Worm (Caenorhabditis elegans) whole organism, L1 larva: ENCODE measurements around the gene T06C12.14.

Source experiments
- C16A3.4 ChIP-seq: fragments of 150-350 bp; optimal IDR thresholded peaks from 2 replicates; lab custom pipeline; 2014; ENCODE audit warnings: missing biosample characterization, missing genetic modification characterization
- efl-1 ChIP-seq, 4 experiments: fragments of 150-350 bp; optimal IDR thresholded peaks in 3 of 4; peaks in 1 of 4; 1 replicate in 1 of 4; 2 replicates in 3 of 4; lab custom pipeline; 2014; ENCODE audit warnings: missing biosample characterization in 2 of 4, missing genetic modification characterization in 2 of 4, missing genetic modification reagents in 2 of 4
- egl-27 ChIP-seq, 2 experiments: fragments of 150-350 bp in 1 of 2; sonication (generic microtip); optimal IDR thresholded peaks; 3 replicates each; lab custom pipeline; 2017 to 2018; ENCODE audit warnings: missing biosample characterization in 2 of 2, missing genetic modification characterization in 2 of 2, missing genetic modification reagents in 2 of 2
- fos-1 ChIP-seq: fragments of 150-350 bp; optimal IDR thresholded peaks from 2 replicates; lab custom pipeline; 2014; ENCODE audit warnings: missing biosample characterization, missing genetic modification characterization
- lin-13 ChIP-seq: fragments of 150-350 bp; optimal IDR thresholded peaks from 2 replicates; lab custom pipeline; 2014; ENCODE audit warnings: missing biosample characterization, missing genetic modification reagents, missing genetic modification characterization
- lsy-2 ChIP-seq, 2 experiments: fragments of 150-350 bp; optimal IDR thresholded peaks; 2 replicates each; lab custom pipeline; 2014; ENCODE audit warnings: missing biosample characterization in 2 of 2, missing genetic modification characterization in 2 of 2
- nhr-12 ChIP-seq: sonication (generic microtip); optimal IDR thresholded peaks from 2 replicates; lab custom pipeline; 2017; ENCODE audit warnings: missing biosample characterization, missing genetic modification characterization
- nhr-19 ChIP-seq: fragments of 200-800 bp; sonication (Bioruptor generic); conservative IDR thresholded peaks from 2 replicates; pipeline ENCODE4 v1.3.6; 2022; ENCODE audit warnings: missing genetic modification characterization, missing compliant biosample characterization
- nhr-28 ChIP-seq: fragments of 150-350 bp; optimal IDR thresholded peaks from 2 replicates; lab custom pipeline; 2014; ENCODE audit warnings: missing biosample characterization, missing genetic modification characterization
- snpc-4 ChIP-seq: fragments of 150-350 bp; optimal IDR thresholded peaks from 2 replicates; lab custom pipeline; 2014; ENCODE audit warnings: missing biosample characterization, missing genetic modification characterization
- zag-1 ChIP-seq: fragments of 150-350 bp; optimal IDR thresholded peaks from 2 replicates; lab custom pipeline; 2014; ENCODE audit warnings: missing biosample characterization, missing genetic modification characterization

DNA sequence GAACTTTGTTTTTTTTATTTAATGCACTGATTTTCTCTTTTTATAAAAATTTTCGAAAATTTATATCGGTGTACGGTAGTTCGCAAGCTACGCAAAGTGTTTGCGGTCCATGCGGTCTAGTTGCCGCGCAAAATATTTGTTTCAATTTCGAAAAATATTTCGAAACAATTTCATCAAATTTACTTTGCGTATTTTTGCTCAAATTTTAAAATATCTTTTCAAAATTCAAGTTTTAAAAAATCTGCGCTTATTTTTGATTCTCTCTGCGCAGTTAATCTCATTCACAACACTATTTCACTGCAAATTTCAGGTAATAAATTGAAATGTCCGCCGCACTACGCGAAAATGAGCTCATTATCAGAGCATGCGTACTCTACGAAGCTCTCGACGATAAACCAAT, 32.4 kb upstream of the T06C12.14 start, which contains the start of gene fbxa-197:
- TF ChIP-seq lin-13 (GFP tag; lab: Kevin White, UChicago) (no peak), nhr-12 (tag; lab: Kevin White, UChicago) (no peak), nhr-28 (tag; lab: Kevin White, UChicago) (no peak), snpc-4 (no peak), fos-1 (tag; lab: Kevin White, UChicago) (no peak), lsy-2 (tag; optimal IDR thresholded peaks at IDR 0.05; lab: Kevin White, UChicago) (no peak), egl-27 (tag; optimal IDR thresholded peaks at IDR 0.05; lab: Kevin White, UChicago) (no peak), zag-1 (tag; lab: Kevin White, UChicago) (no peak), efl-1 (optimal IDR thresholded peaks at IDR 0.05; lab: Kevin White, UChicago) (no peak), efl-1 (GFP tag; optimal IDR thresholded peaks at IDR 0.05 in 1 of 2; lab: Kevin White, UChicago) (no peak), nhr-19 (no peak), C16A3.4 (tag; lab: Kevin White, UChicago) (no peak)
